Fruit fly (Drosophila melanogaster) whole organism: Measurements from ENCODE around the gene Cals.

Source experiments
- Dll ChIP-seq: fragments of >200 bp; optimal IDR thresholded peaks from 2 replicates; lab custom pipeline; 2017
- psq ChIP-seq: fragments of >200 bp; optimal IDR thresholded peaks from 2 replicates; lab custom pipeline; 2017
- usp ChIP-seq: fragments of >200 bp; optimal IDR thresholded peaks from 2 replicates; lab custom pipeline; 2017; ENCODE audit warnings: missing biosample characterization, missing genetic modification characterization, mixed read lengths

- TF ChIP-seq psq (lab: Kevin White, UChicago), result no peak
- TF ChIP-seq Dll (lab: Kevin White, UChicago), result no peak
- TF ChIP-seq usp (GFP tag; lab: Kevin White, UChicago), result no peak
Measured at dm6 chr4:1062957-1063812, 60.0 kb downstream of the Cals start.
